Worm (Caenorhabditis elegans) whole organism, L1 larva: ENCODE results near the gene frpr-21.
A peak's percentile ranks its signal among the peaks of the same experiment; 100 is the strongest.

Experiments used
- C16A3.4 ChIP-seq: fragments of 150-350 bp; optimal IDR thresholded peaks from 2 replicates; lab custom pipeline; 2014; ENCODE audit warnings: missing biosample characterization, missing genetic modification characterization
- Y116A8C.19 ChIP-seq: sonication (generic microtip); optimal IDR thresholded peaks from 2 replicates; lab custom pipeline; 2016; ENCODE audit warnings: missing compliant biosample characterization, missing genetic modification characterization, borderline replicate concordance
- blmp-1 ChIP-seq: fragments of 150-350 bp; optimal IDR thresholded peaks from 2 replicates; lab custom pipeline; 2014; ENCODE audit warnings: missing biosample characterization, missing genetic modification characterization
- ceh-8 ChIP-seq: fragments of 200-800 bp; sonication (Bioruptor generic); optimal IDR thresholded peaks from 2 replicates; lab custom pipeline; 2018; ENCODE audit warnings: mild to moderate bottlenecking, missing genetic modification characterization, moderate library complexity, missing compliant biosample characterization
- ces-1 ChIP-seq: fragments of 150-350 bp; optimal IDR thresholded peaks from 2 replicates; lab custom pipeline; 2014; ENCODE audit warnings: missing biosample characterization, missing genetic modification reagents, missing genetic modification characterization
- dpl-1 ChIP-seq, 3 experiments: fragments of 150-350 bp in 2 of 3; sonication (generic microtip) in 1 of 3; optimal IDR thresholded peaks; 2 replicates each; lab custom pipeline; 2014 to 2017; ENCODE audit warnings: missing biosample characterization in 3 of 3, missing genetic modification characterization in 3 of 3, missing genetic modification reagents in 3 of 3
- efl-1 ChIP-seq, 4 experiments: fragments of 150-350 bp; optimal IDR thresholded peaks in 3 of 4; peaks in 1 of 4; 1 replicate in 1 of 4; 2 replicates in 3 of 4; lab custom pipeline; 2014; ENCODE audit warnings: missing biosample characterization in 2 of 4, missing genetic modification characterization in 2 of 4, missing genetic modification reagents in 2 of 4
- efl-3 ChIP-seq: fragments of 200-800 bp; sonication (Bioruptor generic); optimal IDR thresholded peaks from 2 replicates; lab custom pipeline; 2018; ENCODE audit warnings: mild to moderate bottlenecking, missing genetic modification characterization, missing compliant biosample characterization
- elt-2 ChIP-seq: sonication (generic microtip); optimal IDR thresholded peaks from 2 replicates; lab custom pipeline; 2016; ENCODE audit warnings: missing genetic modification characterization, mild to moderate bottlenecking, inconsistent platforms, missing compliant biosample characterization, missing genetic modification reagents
- elt-3 ChIP-seq, 6 experiments: fragments of 150-350 bp in 1 of 6; sonication (generic microtip); optimal IDR thresholded peaks; 2 replicates each; lab custom pipeline; 2017 to 2018; ENCODE audit warnings: missing biosample characterization in 6 of 6, missing genetic modification characterization in 6 of 6, inconsistent platforms in 1 of 6
- fkh-4 ChIP-seq: sonication (generic microtip); optimal IDR thresholded peaks from 2 replicates; lab custom pipeline; 2016; ENCODE audit warnings: missing compliant biosample characterization, missing genetic modification characterization, borderline replicate concordance
- fkh-8 ChIP-seq: sonication (generic microtip); optimal IDR thresholded peaks from 2 replicates; lab custom pipeline; 2016; ENCODE audit warnings: mild to moderate bottlenecking, missing genetic modification characterization, missing compliant biosample characterization
- grh-1 ChIP-seq: fragments of 200-800 bp; sonication (Bioruptor generic); IDR thresholded peaks from 2 replicates; pipeline ENCODE4 v1.3.6; 2022; ENCODE audit warnings: missing genetic modification reagents, missing genetic modification characterization, missing compliant biosample characterization
- hlh-17 ChIP-seq: fragments of 200-800 bp; sonication (Bioruptor generic); optimal IDR thresholded peaks from 2 replicates; lab custom pipeline; 2018; ENCODE audit warnings: missing genetic modification characterization, mild to moderate bottlenecking, missing compliant biosample characterization, moderate library complexity, borderline replicate concordance
- hpl-2 ChIP-seq: fragments of 150-350 bp; optimal IDR thresholded peaks from 2 replicates; lab custom pipeline; 2014; ENCODE audit warnings: missing biosample characterization, missing genetic modification reagents, missing genetic modification characterization
- irx-1 ChIP-seq: sonication (generic microtip); optimal IDR thresholded peaks from 2 replicates; lab custom pipeline; 2016; ENCODE audit warnings: missing genetic modification characterization, missing compliant biosample characterization
- lin-13 ChIP-seq: fragments of 150-350 bp; optimal IDR thresholded peaks from 2 replicates; lab custom pipeline; 2014; ENCODE audit warnings: missing biosample characterization, missing genetic modification reagents, missing genetic modification characterization
- lin-14 ChIP-seq: fragments of 200-800 bp; sonication (Bioruptor generic); optimal IDR thresholded peaks from 2 replicates; lab custom pipeline; 2018; ENCODE audit warnings: mild to moderate bottlenecking, missing genetic modification characterization, moderate library complexity, missing compliant biosample characterization
- lin-35 ChIP-seq, 2 experiments: fragments of 150-350 bp; optimal IDR thresholded peaks; 2 replicates each; lab custom pipeline; 2014; ENCODE audit warnings: missing biosample characterization in 2 of 2, missing genetic modification characterization in 2 of 2, missing genetic modification reagents in 2 of 2
- lir-3 ChIP-seq: sonication (generic microtip); optimal IDR thresholded peaks from 2 replicates; lab custom pipeline; 2016; ENCODE audit warnings: mild to moderate bottlenecking, missing genetic modification characterization, moderate library complexity, missing compliant biosample characterization; ENCODE audit not compliant: poor library complexity
- lsy-2 ChIP-seq, 2 experiments: fragments of 150-350 bp; optimal IDR thresholded peaks; 2 replicates each; lab custom pipeline; 2014; ENCODE audit warnings: missing biosample characterization in 2 of 2, missing genetic modification characterization in 2 of 2
- mdl-1 ChIP-seq, 2 experiments: fragments of 150-350 bp; optimal IDR thresholded peaks; 2 replicates each; lab custom pipeline; 2014 to 2017; ENCODE audit warnings: missing biosample characterization in 2 of 2, missing genetic modification characterization in 2 of 2, inconsistent platforms in 1 of 2
- mep-1 ChIP-seq: fragments of 150-350 bp; optimal IDR thresholded peaks from 2 replicates; lab custom pipeline; 2014; ENCODE audit warnings: missing biosample characterization, missing genetic modification characterization
- nhr-11 ChIP-seq: fragments of 150-350 bp; optimal IDR thresholded peaks from 2 replicates; lab custom pipeline; 2014; ENCODE audit warnings: missing biosample characterization, missing genetic modification characterization
- nhr-19 ChIP-seq: fragments of 200-800 bp; sonication (Bioruptor generic); conservative IDR thresholded peaks from 2 replicates; pipeline ENCODE4 v1.3.6; 2022; ENCODE audit warnings: missing genetic modification characterization, missing compliant biosample characterization
- nhr-20 ChIP-seq: sonication (generic microtip); optimal IDR thresholded peaks from 2 replicates; lab custom pipeline; 2016; ENCODE audit warnings: mild to moderate bottlenecking, missing genetic modification characterization, missing compliant biosample characterization
- nhr-237 ChIP-seq: fragments of 150-350 bp; optimal IDR thresholded peaks from 2 replicates; lab custom pipeline; 2014; ENCODE audit warnings: missing biosample characterization, missing genetic modification characterization
- nhr-47 ChIP-seq: sonication (generic microtip); optimal IDR thresholded peaks from 2 replicates; lab custom pipeline; 2016; ENCODE audit warnings: mild to moderate bottlenecking, missing genetic modification characterization, moderate library complexity, missing compliant biosample characterization
- nhr-71 ChIP-seq: sonication (generic microtip); optimal IDR thresholded peaks from 2 replicates; lab custom pipeline; 2016; ENCODE audit warnings: mild to moderate bottlenecking, missing genetic modification characterization, moderate library complexity, missing compliant biosample characterization
- nhr-85 ChIP-seq: sonication (generic microtip); peaks from one replicate; lab custom pipeline; 2016; ENCODE audit warnings: missing genetic modification characterization, inconsistent platforms, missing compliant biosample characterization
- nhr-90 ChIP-seq: sonication (generic microtip); optimal IDR thresholded peaks from 2 replicates; lab custom pipeline; 2016; ENCODE audit warnings: mild to moderate bottlenecking, missing genetic modification characterization, missing compliant biosample characterization; ENCODE audit not compliant: poor library complexity
- pag-3 ChIP-seq: sonication (generic microtip); optimal IDR thresholded peaks from 2 replicates; lab custom pipeline; 2017; ENCODE audit warnings: missing genetic modification characterization, mild to moderate bottlenecking, missing compliant biosample characterization, antibody characterized with exemption, borderline replicate concordance; ENCODE audit not compliant: insufficient read depth
- pqm-1 ChIP-seq: sonication (generic microtip); optimal IDR thresholded peaks from 3 replicates; lab custom pipeline; 2017; ENCODE audit warnings: missing biosample characterization, missing genetic modification characterization
- rnt-1 ChIP-seq: sonication (generic microtip); optimal IDR thresholded peaks from 2 replicates; lab custom pipeline; 2016; ENCODE audit warnings: mild to moderate bottlenecking, missing genetic modification characterization, moderate library complexity, missing compliant biosample characterization
- snpc-4 ChIP-seq: fragments of 150-350 bp; optimal IDR thresholded peaks from 2 replicates; lab custom pipeline; 2014; ENCODE audit warnings: missing biosample characterization, missing genetic modification characterization
- snu-23 ChIP-seq: sonication (generic microtip); optimal IDR thresholded peaks from 2 replicates; lab custom pipeline; 2016; ENCODE audit warnings: missing genetic modification characterization, missing compliant biosample characterization
- sptf-1 ChIP-seq: fragments of 150-350 bp; optimal IDR thresholded peaks from 2 replicates; lab custom pipeline; 2014; ENCODE audit warnings: missing biosample characterization, missing genetic modification characterization
- sup-37 ChIP-seq: fragments of 200-800 bp; sonication (Bioruptor generic); optimal IDR thresholded peaks from 2 replicates; lab custom pipeline; 2018; ENCODE audit warnings: mild to moderate bottlenecking, missing genetic modification characterization, missing compliant biosample characterization
- tbx-2 ChIP-seq: sonication (generic microtip); optimal IDR thresholded peaks from 2 replicates; lab custom pipeline; 2016; ENCODE audit warnings: missing genetic modification characterization, missing compliant biosample characterization
- unc-130 ChIP-seq: fragments of 150-350 bp; optimal IDR thresholded peaks from 2 replicates; lab custom pipeline; 2017; ENCODE audit warnings: missing biosample characterization, missing genetic modification characterization, inconsistent platforms
- unc-62 ChIP-seq: fragments of 150-350 bp; optimal IDR thresholded peaks from 2 replicates; lab custom pipeline; 2014; ENCODE audit warnings: missing biosample characterization, missing genetic modification reagents, missing genetic modification characterization
- vab-15 ChIP-seq: sonication (generic microtip); optimal IDR thresholded peaks from 2 replicates; lab custom pipeline; 2017; ENCODE audit warnings: missing genotype, mild to moderate bottlenecking, missing genetic modification characterization, missing compliant biosample characterization
- ztf-4 ChIP-seq: fragments of 150-350 bp; optimal IDR thresholded peaks from 2 replicates; lab custom pipeline; 2014; ENCODE audit warnings: missing biosample characterization, missing genetic modification characterization

frpr-21 gene

DNA sequence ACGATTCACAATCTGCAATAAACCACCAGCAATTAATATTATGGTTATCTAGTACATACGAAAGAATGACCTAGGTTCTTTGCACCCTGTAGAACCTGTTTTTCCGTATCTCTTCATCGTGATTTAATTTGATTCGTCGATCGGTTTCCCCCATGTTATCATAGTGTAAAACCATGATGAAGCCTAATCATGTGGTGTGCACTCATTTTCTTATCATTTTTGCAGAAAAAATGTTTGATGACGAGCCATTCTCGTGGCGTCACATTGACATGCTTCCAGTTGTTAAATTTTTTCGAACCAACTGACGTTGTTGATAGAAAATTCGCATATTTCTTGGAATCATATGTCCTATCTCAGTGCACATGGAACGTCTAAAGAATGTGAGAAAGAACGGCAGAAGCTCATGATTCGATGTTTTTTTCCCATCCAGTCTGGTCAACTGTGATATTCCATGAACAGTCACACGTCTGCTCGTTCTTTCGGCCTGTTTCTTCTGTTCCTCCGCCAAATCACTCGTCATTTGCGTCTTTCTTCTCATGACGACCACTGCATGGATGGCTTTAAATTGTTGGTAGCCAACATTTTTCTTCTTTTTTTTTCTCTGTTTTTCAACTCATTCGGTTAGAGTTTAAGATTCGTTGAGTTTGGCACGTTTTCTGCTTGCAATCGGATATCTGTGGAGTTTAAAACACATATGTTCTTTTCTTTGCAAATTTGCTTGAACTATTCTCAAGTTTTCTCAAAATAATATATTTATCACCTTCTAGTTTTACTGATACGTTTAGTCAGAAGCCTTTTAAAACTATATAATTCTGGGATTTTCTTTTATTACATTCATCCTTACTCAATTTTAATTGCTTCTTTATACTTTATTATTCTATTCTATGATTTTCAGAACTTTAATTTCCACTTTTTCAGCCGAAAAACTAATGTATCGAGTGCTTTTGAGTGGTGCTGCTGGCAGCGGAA is 25.8 kb upstream of the frpr-21 start, which contains the start of gene ZK673.2 (continued):
- TF ChIP-seq nhr-19 (GFP tag; lab: Robert Waterston, UW) (peak; percentile 45; the same call in 1 of the 2 replicates), irx-1 (tag; lab: Kevin White, UChicago) (no peak), lin-35 (GFP tag; optimal IDR thresholded peaks at IDR 0.05; lab: Kevin White, UChicago) (peak in 1 of 2 experiments; percentile 51), mdl-1 (tag; optimal IDR thresholded peaks at IDR 0.05; lab: Kevin White, UChicago) (peak in 1 of 2 experiments; percentile 64), mep-1 (peak; percentile 38), elt-3 (tag; optimal IDR thresholded peaks at IDR 0.05; lab: Kevin White, UChicago) (peak in 4 of 6 experiments; percentile 22 to 92 (median 51)), ceh-8 (GFP tag; lab: Kevin White, UChicago) (no peak), ces-1 (GFP tag; lab: Kevin White, UChicago) (no peak), nhr-237 (tag; lab: Kevin White, UChicago) (no peak), unc-62 (no peak), fkh-8 (tag; lab: Kevin White, UChicago) (peak; percentile 29), hpl-2 (GFP tag; lab: Kevin White, UChicago) (no peak), vab-15 (peak; percentile 1), grh-1 (GFP tag; lab: Robert Waterston, UW) (peak; percentile 72), snu-23 (peak; percentile 55), fkh-4 (tag; lab: Kevin White, UChicago) (no peak), lin-13 (GFP tag; lab: Kevin White, UChicago) (peak; percentile 21), hlh-17 (GFP tag; lab: Kevin White, UChicago) (no peak)

- TF ChIP-seq rnt-1 (tag; lab: Kevin White, UChicago): peak; percentile 52
- TF ChIP-seq dpl-1 (GFP tag; optimal IDR thresholded peaks at IDR 0.05; lab: Kevin White, UChicago): peak in 1 of 3 experiments; percentile 20
- TF ChIP-seq nhr-47: no peak
These were observed 25.0 kb upstream of the frpr-21 start for ce11 chrII:10446814-10447213.

DNA sequence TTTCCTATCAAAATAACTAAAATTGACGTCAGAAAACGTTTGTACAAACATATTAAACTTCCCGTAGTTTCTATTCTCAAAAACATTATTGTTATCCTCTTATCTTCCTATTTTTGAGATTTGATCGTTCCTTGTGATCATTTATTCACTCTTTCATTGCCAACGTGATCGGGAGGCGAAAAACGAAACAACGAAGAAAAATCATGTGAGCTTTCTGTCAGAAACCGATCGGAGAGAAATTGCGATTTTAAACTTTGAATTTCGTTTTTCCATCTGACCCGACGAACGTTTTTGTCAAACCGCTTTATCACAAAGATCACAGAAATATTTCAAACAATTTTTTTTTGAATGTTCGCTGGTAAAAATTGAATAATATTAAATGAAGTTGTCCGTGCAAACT is 24.5 kb upstream of the frpr-21 start:
- peak; percentile 59 for TF ChIP-seq nhr-90 (tag; lab: Kevin White, UChicago)
- no peak for TF ChIP-seq nhr-11 (tag; lab: Kevin White, UChicago)
- TF ChIP-seq Y116A8C.19 (tag; lab: Kevin White, UChicago): no peak
- peak; percentile 85 for TF ChIP-seq nhr-71
- peak; percentile 51 for TF ChIP-seq rnt-1 (tag; lab: Kevin White, UChicago)
- TF ChIP-seq C16A3.4 (tag; lab: Kevin White, UChicago): peak; percentile 4
- peak; percentile 3 to 77 for TF ChIP-seq lin-35 (GFP tag; optimal IDR thresholded peaks at IDR 0.05; lab: Kevin White, UChicago)
- TF ChIP-seq nhr-85 (tag; lab: Kevin White, UChicago): peak; percentile 87
- peak; percentile 86 for TF ChIP-seq unc-130
- peak; percentile 61 for TF ChIP-seq ztf-4 (tag; lab: Kevin White, UChicago)
- peak; percentile 65 for TF ChIP-seq elt-2 (tag; lab: Kevin White, UChicago)
- TF ChIP-seq lir-3 (tag; lab: Kevin White, UChicago): peak; percentile 53
- peak; percentile 88 for TF ChIP-seq nhr-20
- peak; percentile 92 for TF ChIP-seq blmp-1 (tag; lab: Kevin White, UChicago)
- TF ChIP-seq lin-14 (GFP tag; lab: Kevin White, UChicago): peak; percentile 72
- TF ChIP-seq sptf-1: no peak
- TF ChIP-seq lsy-2 (tag; optimal IDR thresholded peaks at IDR 0.05; lab: Kevin White, UChicago): peak; percentile 12 to 44
- TF ChIP-seq nhr-19 (GFP tag; lab: Robert Waterston, UW): peak; percentile 85
- TF ChIP-seq lin-13 (GFP tag; lab: Kevin White, UChicago): peak; percentile 8
- peak; percentile 57 for TF ChIP-seq mep-1
- TF ChIP-seq dpl-1 (GFP tag; optimal IDR thresholded peaks at IDR 0.05; lab: Kevin White, UChicago): peak in 2 of 3 experiments; percentile 6 to 42
- no peak for TF ChIP-seq pqm-1 (tag; lab: Kevin White, UChicago)
- TF ChIP-seq efl-1 (optimal IDR thresholded peaks at IDR 0.05; lab: Kevin White, UChicago): no peak
- TF ChIP-seq efl-1 (GFP tag; optimal IDR thresholded peaks at IDR 0.05 in 1 of 2; lab: Kevin White, UChicago): peak in 1 of 2 experiments; percentile 50
- TF ChIP-seq vab-15: no peak
- no peak for TF ChIP-seq sup-37
- peak; percentile 0 for TF ChIP-seq pag-3 (tag; lab: Kevin White, UChicago)
- peak in 1 of 2 experiments; percentile 80 for TF ChIP-seq mdl-1 (tag; optimal IDR thresholded peaks at IDR 0.05; lab: Kevin White, UChicago)
- TF ChIP-seq snpc-4 (tag; lab: Kevin White, UChicago): no peak
- peak; percentile 78 for TF ChIP-seq snu-23
- peak; percentile 56 for TF ChIP-seq tbx-2 (tag; lab: Kevin White, UChicago)
- TF ChIP-seq efl-3 (GFP tag; lab: Kevin White, UChicago): no peak
